Fruit fly (Drosophila melanogaster) whole organism, embryonic: ENCODE results near the gene ac.

Experiments
- Abd-B ChIP-seq: fragments of 200-800 bp; sonication (Bioruptor generic); optimal IDR thresholded peaks from 2 replicates; lab custom pipeline; 2018; ENCODE audit warnings: missing biosample characterization, mild to moderate bottlenecking, missing genetic modification characterization, moderate library complexity
- CG10147 ChIP-seq: fragments of 200-800 bp; sonication (Bioruptor generic); optimal IDR thresholded peaks from 2 replicates; lab custom pipeline; 2019; ENCODE audit warnings: missing biosample characterization, mild to moderate bottlenecking, missing genetic modification characterization, moderate library complexity
- CG10267 ChIP-seq: fragments of 200-800 bp; sonication (Bioruptor generic); optimal IDR thresholded peaks from 2 replicates; lab custom pipeline; 2018; ENCODE audit warnings: missing biosample characterization, mild to moderate bottlenecking, missing genetic modification characterization, moderate library complexity
- CG10431 ChIP-seq: fragments of 200-800 bp; sonication (Bioruptor generic); optimal IDR thresholded peaks from 3 replicates; lab custom pipeline; 2018; ENCODE audit warnings: missing biosample characterization, mild to moderate bottlenecking, missing genetic modification characterization
- CG11696 ChIP-seq: fragments of 200-800 bp; sonication (Bioruptor generic); IDR thresholded peaks from 2 replicates; pipeline ENCODE4 v1.3.6; 2022; ENCODE audit warnings: missing biosample characterization, missing genetic modification characterization
- CG15696 ChIP-seq: fragments of 200-800 bp; sonication (Bioruptor generic); optimal IDR thresholded peaks from 2 replicates; lab custom pipeline; 2019; ENCODE audit warnings: missing biosample characterization, mild to moderate bottlenecking, missing genetic modification characterization, moderate library complexity
- CG17829 ChIP-seq: fragments of 200-800 bp; optimal IDR thresholded peaks from 2 replicates; lab custom pipeline; 2019; ENCODE audit warnings: missing biosample characterization, mild to moderate bottlenecking, missing genetic modification characterization, moderate library complexity
- CG2116 ChIP-seq: fragments of 200-800 bp; sonication (Bioruptor generic); optimal IDR thresholded peaks from 3 replicates; lab custom pipeline; 2018; ENCODE audit warnings: missing biosample characterization, mild to moderate bottlenecking, missing genetic modification characterization
- CG2199 ChIP-seq: fragments of 200-800 bp; sonication (Bioruptor generic); IDR thresholded peaks from 3 replicates; pipeline ENCODE4 v1.3.6; 2022; ENCODE audit warnings: missing biosample characterization, missing genetic modification characterization
- CG2712 ChIP-seq: fragments of 200-800 bp; optimal IDR thresholded peaks from 3 replicates; lab custom pipeline; 2019; ENCODE audit warnings: missing biosample characterization, mild to moderate bottlenecking, missing genetic modification characterization, moderate library complexity
- CG2889 ChIP-seq: fragments of 200-800 bp; sonication (Bioruptor generic); IDR thresholded peaks from 3 replicates; pipeline ENCODE4 v1.3.6; 2022; ENCODE audit warnings: missing biosample characterization, missing genetic modification characterization
- CG3163 ChIP-seq: fragments of 200-800 bp; sonication (Bioruptor generic); optimal IDR thresholded peaks from 3 replicates; lab custom pipeline; 2016; ENCODE audit warnings: missing biosample characterization, missing genetic modification characterization
- CTCF ChIP-seq: fragments of 200-800 bp; sonication (Bioruptor generic); optimal IDR thresholded peaks from 2 replicates; lab custom pipeline; 2017; ENCODE audit warnings: missing biosample characterization, mild to moderate bottlenecking, missing genetic modification characterization, moderate library complexity
- Camta ChIP-seq: fragments of 200-800 bp; sonication (Bioruptor generic); optimal IDR thresholded peaks from 2 replicates; lab custom pipeline; 2016; ENCODE audit warnings: missing biosample characterization, missing genetic modification characterization
- D19A ChIP-seq: fragments of 200-800 bp; optimal IDR thresholded peaks from 3 replicates; lab custom pipeline; 2019; ENCODE audit warnings: missing biosample characterization, mild to moderate bottlenecking, missing genetic modification characterization, moderate library complexity
- Dad ChIP-seq: fragments of 200-800 bp; sonication (Bioruptor generic); optimal IDR thresholded peaks from 3 replicates; lab custom pipeline; 2016; ENCODE audit warnings: missing biosample characterization, missing genetic modification characterization
- Doc2 ChIP-seq: fragments of 200-800 bp; sonication (Bioruptor generic); IDR thresholded peaks from 2 replicates; pipeline ENCODE4 v1.3.6; 2022; ENCODE audit warnings: missing biosample characterization, missing genetic modification characterization
- Eip74EF ChIP-seq, 2 experiments: fragments of 200-800 bp in 1 of 2; fragments of >200 bp in 1 of 2; sonication (Bioruptor generic) in 1 of 2; optimal IDR thresholded peaks; 2 replicates each; lab custom pipeline; 2017 to 2019; ENCODE audit warnings: missing biosample characterization in 2 of 2, missing genetic modification characterization in 2 of 2, mild to moderate bottlenecking in 1 of 2, moderate library complexity in 1 of 2
- Elba2 ChIP-seq: fragments of 200-800 bp; sonication (Bioruptor generic); optimal IDR thresholded peaks from 3 replicates; lab custom pipeline; 2016; ENCODE audit warnings: missing biosample characterization, missing genetic modification characterization
- Gug ChIP-seq: fragments of 200-800 bp; sonication (Bioruptor generic); IDR thresholded peaks from 4 replicates; pipeline ENCODE4 v1.3.6; 2022; ENCODE audit warnings: missing biosample characterization, missing genetic modification characterization
- HmgD ChIP-seq: fragments of 200-800 bp; sonication (Bioruptor generic); optimal IDR thresholded peaks from 3 replicates; lab custom pipeline; 2016; ENCODE audit warnings: missing biosample characterization, missing genetic modification characterization
- Kr ChIP-seq: fragments of 200-800 bp; sonication (Bioruptor generic); optimal IDR thresholded peaks from 2 replicates; lab custom pipeline; 2017; ENCODE audit warnings: missing biosample characterization, mild to moderate bottlenecking, missing genetic modification characterization
- Mes4 ChIP-seq: fragments of 200-800 bp; sonication (Bioruptor generic); optimal IDR thresholded peaks from 2 replicates; lab custom pipeline; 2016; ENCODE audit warnings: missing biosample characterization, missing genetic modification characterization
- Neu2 ChIP-seq: fragments of 200-800 bp; sonication (Bioruptor generic); optimal IDR thresholded peaks from 3 replicates; lab custom pipeline; 2016; ENCODE audit warnings: missing biosample characterization, missing genetic modification characterization, borderline replicate concordance
- Opbp ChIP-seq: fragments of 200-800 bp; sonication (Bioruptor generic); IDR thresholded peaks from 3 replicates; pipeline ENCODE4 v1.3.6; 2022; ENCODE audit warnings: missing biosample characterization, missing genetic modification characterization; ENCODE audit not compliant: partially characterized antibody
- Sry-β ChIP-seq: fragments of 200-800 bp; sonication (Bioruptor generic); optimal IDR thresholded peaks from 2 replicates; lab custom pipeline; 2018; ENCODE audit warnings: missing biosample characterization, mild to moderate bottlenecking, missing genetic modification characterization, moderate library complexity
- TFAM ChIP-seq: fragments of 200-800 bp; sonication (Bioruptor generic); optimal IDR thresholded peaks from 2 replicates; lab custom pipeline; 2017; ENCODE audit warnings: missing biosample characterization, missing genetic modification characterization, inconsistent platforms
- Trl ChIP-seq, 3 experiments: fragments of >200 bp in 2 of 3; fragments of 200-800 bp in 1 of 3; sonication (Bioruptor generic) in 1 of 3; optimal IDR thresholded peaks; 2 replicates in 1 of 3; 3 replicates in 2 of 3; lab custom pipeline; 2016 to 2017; ENCODE audit warnings: missing biosample characterization in 1 of 3, missing genetic modification characterization in 1 of 3
- Usf ChIP-seq: fragments of 200-800 bp; sonication (Bioruptor generic); optimal IDR thresholded peaks from 2 replicates; lab custom pipeline; 2017; ENCODE audit warnings: missing genotype, missing biosample characterization, missing genetic modification characterization
- bcd ChIP-seq: fragments of 200-800 bp; sonication (Bioruptor generic); optimal IDR thresholded peaks from 2 replicates; lab custom pipeline; 2017; ENCODE audit warnings: missing biosample characterization, mild to moderate bottlenecking, missing genetic modification characterization
- chif ChIP-seq, 2 experiments: fragments of 200-800 bp; sonication (Bioruptor generic); optimal IDR thresholded peaks; 3 replicates each; lab custom pipeline; 2016; ENCODE audit warnings: missing biosample characterization in 2 of 2, missing genetic modification characterization in 2 of 2
- fd102C ChIP-seq: fragments of 200-800 bp; sonication (Bioruptor generic); optimal IDR thresholded peaks from 2 replicates; lab custom pipeline; 2018; ENCODE audit warnings: missing biosample characterization, mild to moderate bottlenecking, missing genetic modification characterization, moderate library complexity
- gt ChIP-seq: fragments of 200-800 bp; sonication (Bioruptor generic); IDR thresholded peaks from 2 replicates; pipeline ENCODE4 v1.3.6; 2022; ENCODE audit warnings: missing biosample characterization, missing genetic modification characterization
- ham ChIP-seq: fragments of 200-800 bp; sonication (Bioruptor generic); IDR thresholded peaks from 2 replicates; pipeline ENCODE4 v1.3.6; 2022; ENCODE audit warnings: missing biosample characterization, missing genetic modification characterization
- ind ChIP-seq: fragments of 200-800 bp; sonication (Bioruptor generic); optimal IDR thresholded peaks from 3 replicates; lab custom pipeline; 2016; ENCODE audit warnings: missing biosample characterization, missing genetic modification characterization
- insv ChIP-seq, 2 experiments: fragments of 200-800 bp; sonication (Bioruptor generic); optimal IDR thresholded peaks; 3 replicates each; lab custom pipeline; 2016 to 2018; ENCODE audit warnings: missing biosample characterization in 2 of 2, missing genetic modification characterization in 2 of 2
- kah ChIP-seq: fragments of 200-800 bp; sonication (Bioruptor generic); optimal IDR thresholded peaks from 2 replicates; lab custom pipeline; 2018; ENCODE audit warnings: missing biosample characterization, mild to moderate bottlenecking, missing genetic modification characterization
- lola ChIP-seq, 3 experiments: fragments of >200 bp in 2 of 3; fragments of 200-800 bp in 1 of 3; sonication (Bioruptor generic) in 1 of 3; optimal IDR thresholded peaks; 2 replicates each; lab custom pipeline; 2017 to 2019; ENCODE audit warnings: missing biosample characterization in 3 of 3, missing genetic modification characterization in 3 of 3, mild to moderate bottlenecking in 1 of 3, moderate library complexity in 1 of 3
- nau ChIP-seq: fragments of 200-800 bp; sonication (Bioruptor generic); optimal IDR thresholded peaks from 3 replicates; lab custom pipeline; 2017; ENCODE audit warnings: missing biosample characterization, mild to moderate bottlenecking, missing genetic modification characterization, missing genetic modification reagents
- pita ChIP-seq: fragments of 200-800 bp; sonication (Bioruptor generic); optimal IDR thresholded peaks from 2 replicates; lab custom pipeline; 2017; ENCODE audit warnings: missing biosample characterization, mild to moderate bottlenecking, missing genetic modification characterization
- salm ChIP-seq: fragments of 200-800 bp; sonication (Bioruptor generic); optimal IDR thresholded peaks from 2 replicates; lab custom pipeline; 2018; ENCODE audit warnings: missing biosample characterization, mild to moderate bottlenecking, missing genetic modification characterization
- stwl ChIP-seq: fragments of 200-800 bp; sonication (Bioruptor generic); optimal IDR thresholded peaks from 3 replicates; lab custom pipeline; 2018; ENCODE audit warnings: missing biosample characterization, mild to moderate bottlenecking, missing genetic modification characterization, moderate library complexity
- trem ChIP-seq: fragments of 200-800 bp; optimal IDR thresholded peaks from 3 replicates; lab custom pipeline; 2019; ENCODE audit warnings: missing biosample characterization, mild to moderate bottlenecking, missing genetic modification characterization, moderate library complexity
- zen ChIP-seq: fragments of 200-800 bp; sonication (Bioruptor generic); optimal IDR thresholded peaks from 3 replicates; lab custom pipeline; 2018; ENCODE audit warnings: missing biosample characterization, mild to moderate bottlenecking, missing genetic modification characterization, moderate library complexity
- zen2 ChIP-seq: fragments of 200-800 bp; sonication (Bioruptor generic); IDR thresholded peaks from 3 replicates; pipeline ENCODE4 v1.3.6; 2022; ENCODE audit warnings: missing biosample characterization, missing genetic modification characterization; ENCODE audit not compliant: partially characterized antibody
- zf30C ChIP-seq: fragments of 200-800 bp; sonication (Bioruptor generic); optimal IDR thresholded peaks from 3 replicates; lab custom pipeline; 2018; ENCODE audit warnings: missing biosample characterization, mild to moderate bottlenecking, missing genetic modification characterization

ac gene

dm6 chrX:399732-400131, 29.9 kb downstream of the ac start (continued):
- peak; percentile 23 for TF ChIP-seq zen
- no peak for TF ChIP-seq Doc2 (GFP tag; lab: Robert Waterston, UW)
- no peak for TF ChIP-seq Trl (optimal IDR thresholded peaks at IDR 0.05; lab: Kevin White, UChicago)
- no peak for TF ChIP-seq Trl (GFP tag; optimal IDR thresholded peaks at IDR 0.05; lab: Kevin White, UChicago)
- no peak for TF ChIP-seq bcd (GFP tag; lab: Kevin White, UChicago)
- TF ChIP-seq Mes4, result no peak
- no peak for TF ChIP-seq Dad
- TF ChIP-seq Neu2 (GFP tag; lab: Kevin White, UChicago), result no peak
- TF ChIP-seq Sry-β, result no peak
- peak; percentile 68 for TF ChIP-seq Elba2 (GFP tag; lab: Kevin White, UChicago)
- no peak for TF ChIP-seq Kr (GFP tag; lab: Kevin White, UChicago)
- TF ChIP-seq, all 482 proteins: peak for 6

- TF ChIP-seq Eip74EF (GFP tag; optimal IDR thresholded peaks at IDR 0.05; lab: Kevin White, UChicago), result no peak
- TF ChIP-seq gt (GFP tag; lab: Robert Waterston, UW), result no peak
- TF ChIP-seq Usf (GFP tag; lab: Kevin White, UChicago), result no peak
- TF ChIP-seq CG2712 (tag; lab: Kevin White, UChicago), result no peak
- TF ChIP-seq Camta (GFP tag; lab: Kevin White, UChicago), result no peak
- TF ChIP-seq lola (GFP tag; optimal IDR thresholded peaks at IDR 0.05; lab: Kevin White, UChicago), result no peak
- no peak for TF ChIP-seq CG2116 (GFP tag; lab: Kevin White, UChicago)
- no peak for TF ChIP-seq HmgD (GFP tag; lab: Kevin White, UChicago)
- TF ChIP-seq Gug (GFP tag; lab: Robert Waterston, UW), result no peak
- no peak for TF ChIP-seq ind (GFP tag; lab: Kevin White, UChicago)
- no peak for TF ChIP-seq CG2889
Observed at dm6 chrX:406306-406705, 36.5 kb downstream of the ac start.

- TF ChIP-seq kah (GFP tag; lab: Kevin White, UChicago), result no peak
- no peak for TF ChIP-seq salm (tag; lab: Kevin White, UChicago)
- no peak for TF ChIP-seq ham (GFP tag; lab: Robert Waterston, UW)
- peak; percentile 5 for TF ChIP-seq zf30C (GFP tag; lab: Kevin White, UChicago)
- TF ChIP-seq trem (tag; lab: Kevin White, UChicago), result peak; percentile 19
- no peak for TF ChIP-seq CG10147 (GFP tag; lab: Kevin White, UChicago)
- TF ChIP-seq fd102C (GFP tag; lab: Kevin White, UChicago), result peak; percentile 25
- TF ChIP-seq CG3163 (GFP tag; lab: Kevin White, UChicago), result no peak
- peak; percentile 74 for TF ChIP-seq D19A (tag; lab: Kevin White, UChicago)
- TF ChIP-seq Opbp (GFP tag; lab: Robert Waterston, UW), result 0 out of 3 replicates have a peak, but pooled peaks have one; percentile 35
- TF ChIP-seq Elba2 (GFP tag; lab: Kevin White, UChicago), result peak; percentile 96
- no peak for TF ChIP-seq zen2 (GFP tag; lab: Robert Waterston, UW)
- peak; percentile 35 for TF ChIP-seq CG17829 (tag; lab: Kevin White, UChicago)
- peak; percentile 6 for TF ChIP-seq CG10267
- TF ChIP-seq insv (GFP tag; optimal IDR thresholded peaks at IDR 0.05; lab: Kevin White, UChicago), result peak; percentile 99 to 100
- TF ChIP-seq chif (GFP tag; optimal IDR thresholded peaks at IDR 0.05; lab: Kevin White, UChicago), result peak in 1 of 2 experiments; percentile 12
- peak; percentile 84; the same call in 2 of the 3 replicates for TF ChIP-seq CG2199 (GFP tag; lab: Robert Waterston, UW)
- no peak for TF ChIP-seq nau (GFP tag; lab: Kevin White, UChicago)
- TF ChIP-seq CG10431 (GFP tag; lab: Kevin White, UChicago), result peak; percentile 98
- TF ChIP-seq stwl (tag; lab: Kevin White, UChicago), result peak; percentile 96
- peak; percentile 43 for TF ChIP-seq pita
- TF ChIP-seq zen, result peak; percentile 72
- TF ChIP-seq CG11696 (GFP tag; lab: Robert Waterston, UW), result no peak
- peak; percentile 47 for TF ChIP-seq CG15696
- no peak for TF ChIP-seq TFAM
- peak; percentile 89 for TF ChIP-seq CTCF (GFP tag; lab: Kevin White, UChicago)
- TF ChIP-seq Abd-B (GFP tag; lab: Kevin White, UChicago), result no peak
Observed at dm6 chrX:407455-407854, 37.6 kb downstream of the ac start.
